Fruit fly (Drosophila melanogaster): Measurements from ENCODE around the gene dsh.
A peak's percentile ranks its signal among the peaks of the same experiment; 100 is the strongest.

dsh gene

dm6 chrX:11390625-11391363, 35.1 kb downstream of the dsh start (continued):
- TF ChIP-seq nom (GFP tag; optimal IDR thresholded peaks at IDR 0.05) (no peak), CG18619 (GFP tag; optimal IDR thresholded peaks at IDR 0.05) (peak; percentile 78), CG32772 (GFP tag; IDR thresholded peaks at IDR 0.05) (peak; percentile 85), rib (GFP tag; IDR thresholded peaks at IDR 0.05) (peak; percentile 86), al (GFP tag; IDR thresholded peaks at IDR 0.05) (peak; percentile 85), danr (GFP tag; IDR thresholded peaks at IDR 0.05) (peak; percentile 43), Kr (GFP tag; optimal IDR thresholded peaks at IDR 0.05) (no peak), CG7271 (tag; optimal IDR thresholded peaks at IDR 0.05) (no peak), CG1603 (tag; optimal IDR thresholded peaks at IDR 0.05) (peak; percentile 92), tup (GFP tag; optimal IDR thresholded peaks at IDR 0.05) (peak; percentile 45), hb (GFP tag; IDR thresholded peaks at IDR 0.05; ENCODE audit: partially characterized antibody) (no peak), ind (GFP tag; optimal IDR thresholded peaks at IDR 0.05) (peak; percentile 87), tx (GFP tag; optimal IDR thresholded peaks at IDR 0.05) (peak; percentile 63), CG17802 (tag; optimal IDR thresholded peaks at IDR 0.05) (peak; percentile 47), Sox100B (GFP tag; optimal IDR thresholded peaks at IDR 0.05) (peak; percentile 76), CG34224 (GFP tag; IDR thresholded peaks at IDR 0.05; ENCODE audit: partially characterized antibody) (no peak), kni (GFP tag; optimal IDR thresholded peaks at IDR 0.05) (no peak), gem (tag; optimal IDR thresholded peaks at IDR 0.05) (peak; percentile 84), Bgb (GFP tag; IDR thresholded peaks at IDR 0.05; ENCODE audit: partially characterized antibody) (no peak), crol (GFP tag; IDR thresholded peaks at IDR 0.05) (peak; percentile 41), D (optimal IDR thresholded peaks at IDR 0.05) (no peak), D (GFP tag; optimal IDR thresholded peaks at IDR 0.05) (peak; percentile 58), pum (GFP tag; optimal IDR thresholded peaks at IDR 0.05) (peak; percentile 68), chn (GFP tag; optimal IDR thresholded peaks at IDR 0.05) (peak; percentile 67), en (GFP tag; optimal IDR thresholded peaks at IDR 0.05) (peak; percentile 51), Myb (GFP tag; optimal IDR thresholded peaks at IDR 0.05) (peak; percentile 64), CG4730 (GFP tag; IDR thresholded peaks at IDR 0.05) (peak; percentile 71), TFAM (GFP tag; optimal IDR thresholded peaks at IDR 0.05) (no peak), CG2678 (tag; optimal IDR thresholded peaks at IDR 0.05) (peak; percentile 87), row (GFP tag; IDR thresholded peaks at IDR 0.05) (peak; percentile 90), CG8359 (GFP tag; optimal IDR thresholded peaks at IDR 0.05; ENCODE audit: borderline replicate concordance) (peak; percentile 20), cato (GFP tag; optimal IDR thresholded peaks at IDR 0.05; ENCODE audit: borderline replicate concordance) (peak; percentile 44), mam (GFP tag; optimal IDR thresholded peaks at IDR 0.05) (peak; percentile 87), repo (GFP tag; optimal IDR thresholded peaks at IDR 0.05) (peak; percentile 29), CG11247 (GFP tag; IDR thresholded peaks at IDR 0.05) (peak; percentile 84), Hsf (GFP tag; optimal IDR thresholded peaks at IDR 0.05) (peak; percentile 74), zfh2 (GFP tag; optimal IDR thresholded peaks at IDR 0.05) (peak; percentile 80), CG7928 (GFP tag; optimal IDR thresholded peaks at IDR 0.05) (peak; percentile 39), CG14441 (GFP tag; IDR thresholded peaks at IDR 0.05) (peak; percentile 89), run (tag; optimal IDR thresholded peaks at IDR 0.05) (peak; percentile 39), CG6791 (GFP tag; IDR thresholded peaks at IDR 0.05; ENCODE audit: partially characterized antibody) (no peak), NC2β (GFP tag; optimal IDR thresholded peaks at IDR 0.05) (peak; percentile 72), YL-1 (GFP tag; optimal IDR thresholded peaks at IDR 0.05) (no peak), Hr78 (GFP tag; optimal IDR thresholded peaks at IDR 0.05) (peak in 1 of 2 experiments; percentile 25), B-H2 (GFP tag; optimal IDR thresholded peaks at IDR 0.05) (no peak), Max (GFP tag; optimal IDR thresholded peaks at IDR 0.05) (peak; percentile 66), fd3F (GFP tag; optimal IDR thresholded peaks at IDR 0.05) (peak; percentile 60), unc-4 (GFP tag; IDR thresholded peaks at IDR 0.05; ENCODE audit: partially characterized antibody) (no peak), D19A (tag; optimal IDR thresholded peaks at IDR 0.05) (peak; percentile 65)

All from whole organism, embryonic.